Fruit fly (Drosophila melanogaster): ENCODE results near the gene CG7857.

Gene CG7857

DNA sequence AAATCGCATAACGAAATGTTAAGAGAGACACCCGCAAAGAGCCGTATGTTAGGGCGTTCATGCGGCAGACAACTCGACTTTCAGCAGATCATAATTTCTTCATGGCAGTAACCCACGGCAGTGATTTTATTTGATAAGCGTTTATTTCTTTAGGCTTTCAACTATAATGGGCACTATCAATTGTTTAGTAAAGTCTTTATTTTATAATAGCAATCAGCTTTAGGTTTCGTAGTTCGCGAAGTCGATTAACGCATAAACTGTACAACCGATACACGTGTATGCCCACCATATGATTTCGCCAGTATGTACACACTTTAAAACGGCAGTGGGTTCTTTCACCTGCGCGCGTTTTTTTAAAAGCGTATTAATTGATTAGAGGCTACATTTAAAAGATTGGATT, 3.5 kb upstream of the CG7857 start, which contains the start of gene CG7841 (continued):
- TF ChIP-seq Gsc (GFP tag; IDR thresholded peaks at IDR 0.05) (no peak), CG4328 (GFP tag; optimal IDR thresholded peaks at IDR 0.05) (peak; percentile 99), CG1832 (GFP tag; optimal IDR thresholded peaks at IDR 0.05) (no peak), CG10959 (GFP tag; IDR thresholded peaks at IDR 0.05) (peak; percentile 94; the same call in 1 of the 2 replicates), Ravus (GFP tag; IDR thresholded peaks at IDR 0.05) (peak; percentile 75; the same call in 1 of the 2 replicates), CG3407 (GFP tag; optimal IDR thresholded peaks at IDR 0.05) (peak; percentile 95), CG14050 (GFP tag; IDR thresholded peaks at IDR 0.05) (peak; percentile 96), cato (GFP tag; optimal IDR thresholded peaks at IDR 0.05; ENCODE audit: borderline replicate concordance) (peak; percentile 93), sima (GFP tag; optimal IDR thresholded peaks at IDR 0.05) (peak; percentile 92), CG11696 (GFP tag; IDR thresholded peaks at IDR 0.05) (peak; percentile 91), E2f2 (GFP tag; IDR thresholded peaks at IDR 0.05) (peak; percentile 91), Spps (tag; optimal IDR thresholded peaks at IDR 0.05) (peak; percentile 98), slou (GFP tag; optimal IDR thresholded peaks at IDR 0.05) (peak; percentile 89), CG10431 (GFP tag; optimal IDR thresholded peaks at IDR 0.05) (peak; percentile 96), ftz-f1 (GFP tag; optimal IDR thresholded peaks at IDR 0.05) (peak; percentile 66), CG1603 (tag; optimal IDR thresholded peaks at IDR 0.05) (peak; percentile 97), pita (GFP tag; optimal IDR thresholded peaks at IDR 0.05) (no peak), CG3847 (GFP tag; IDR thresholded peaks at IDR 0.05) (peak; percentile 94), CG12659 (GFP tag; optimal IDR thresholded peaks at IDR 0.05) (peak; percentile 99), klu (GFP tag; IDR thresholded peaks at IDR 0.05) (no peak; the same call in 1 of the 2 replicates), Sin3A (optimal IDR thresholded peaks at IDR 0.05) (no peak), Lhr (GFP tag; optimal IDR thresholded peaks at IDR 0.05) (peak; percentile 93), CG1647 (GFP tag; optimal IDR thresholded peaks at IDR 0.05) (peak; percentile 96), CG15696 (tag; optimal IDR thresholded peaks at IDR 0.05) (peak; percentile 98), CG11560 (tag; IDR thresholded peaks at IDR 0.05) (no peak), Myb (GFP tag; optimal IDR thresholded peaks at IDR 0.05) (peak; percentile 87), Neu2 (GFP tag; optimal IDR thresholded peaks at IDR 0.05; ENCODE audit: borderline replicate concordance) (peak; percentile 91), her (GFP tag; optimal IDR thresholded peaks at IDR 0.05) (peak; percentile 96), CG2120 (GFP tag; optimal IDR thresholded peaks at IDR 0.05) (peak; percentile 98), ewg (GFP tag; optimal IDR thresholded peaks at IDR 0.05) (peak; percentile 92), Antp (GFP tag; optimal IDR thresholded peaks at IDR 0.05) (peak; percentile 95), Meics (GFP tag; optimal IDR thresholded peaks at IDR 0.05) (peak; percentile 98), kni (GFP tag; optimal IDR thresholded peaks at IDR 0.05) (peak; percentile 96), Ptx1 (GFP tag; IDR thresholded peaks at IDR 0.05) (peak; percentile 93), CG18619 (GFP tag; optimal IDR thresholded peaks at IDR 0.05) (peak; percentile 97), CG34224 (GFP tag; IDR thresholded peaks at IDR 0.05; ENCODE audit: partially characterized antibody) (no peak), CG32767 (GFP tag; IDR thresholded peaks at IDR 0.05) (peak; percentile 96), ato (GFP tag; IDR thresholded peaks at IDR 0.05; ENCODE audit: partially characterized antibody) (no peak), grau (tag; optimal IDR thresholded peaks at IDR 0.05) (peak; percentile 98), CG11695 (GFP tag; IDR thresholded peaks at IDR 0.05) (peak; percentile 98), emc (GFP tag; optimal IDR thresholded peaks at IDR 0.05) (peak; percentile 90), pzg (GFP tag; optimal IDR thresholded peaks at IDR 0.05) (peak; percentile 53), CG4854 (GFP tag; optimal IDR thresholded peaks at IDR 0.05) (peak; percentile 97), CG4730 (GFP tag; IDR thresholded peaks at IDR 0.05) (peak; percentile 84; the same call in 1 of the 2 replicates), CG6813 (GFP tag; optimal IDR thresholded peaks at IDR 0.05) (peak; percentile 99), so (GFP tag; IDR thresholded peaks at IDR 0.05) (peak; percentile 98), disco-r (GFP tag; optimal IDR thresholded peaks at IDR 0.05) (peak; percentile 93), CG11398 (GFP tag; optimal IDR thresholded peaks at IDR 0.05) (peak; percentile 96), CG4282 (GFP tag; optimal IDR thresholded peaks at IDR 0.05) (peak; percentile 93), vfl (GFP tag; optimal IDR thresholded peaks at IDR 0.05) (peak; percentile 96), NK7.1 (GFP tag; optimal IDR thresholded peaks at IDR 0.05) (peak; percentile 97), pb (GFP tag; optimal IDR thresholded peaks at IDR 0.05) (peak; percentile 95)
